Worm (Caenorhabditis elegans) whole organism, L1 larva: Measurements from ENCODE around the gene dyf-11.

Experiments
- C16A3.4 ChIP-seq: fragments of 150-350 bp; optimal IDR thresholded peaks from 2 replicates; lab custom pipeline; 2014; ENCODE audit warnings: missing biosample characterization, missing genetic modification characterization
- Y116A8C.19 ChIP-seq: sonication (generic microtip); optimal IDR thresholded peaks from 2 replicates; lab custom pipeline; 2016; ENCODE audit warnings: missing compliant biosample characterization, missing genetic modification characterization, borderline replicate concordance
- alr-1 ChIP-seq: fragments of 200-800 bp; sonication (Bioruptor generic); optimal IDR thresholded peaks from 2 replicates; lab custom pipeline; 2018; ENCODE audit warnings: borderline replicate concordance, mild to moderate bottlenecking, missing genetic modification characterization, missing compliant biosample characterization
- aly-2 ChIP-seq: fragments of 150-350 bp; optimal IDR thresholded peaks from 2 replicates; lab custom pipeline; 2014; ENCODE audit warnings: missing biosample characterization, missing genetic modification characterization
- ama-1 ChIP-seq: fragments of 150-350 bp; optimal IDR thresholded peaks from 2 replicates; lab custom pipeline; 2014
- blmp-1 ChIP-seq: fragments of 150-350 bp; optimal IDR thresholded peaks from 2 replicates; lab custom pipeline; 2014; ENCODE audit warnings: missing biosample characterization, missing genetic modification characterization
- ceh-88 ChIP-seq: fragments of 200-800 bp; sonication (Bioruptor generic); IDR thresholded peaks from 2 replicates; pipeline ENCODE4 v1.3.6; 2022; ENCODE audit warnings: missing genetic modification characterization, missing compliant biosample characterization
- dsc-1 ChIP-seq: sonication (generic microtip); optimal IDR thresholded peaks from 2 replicates; lab custom pipeline; 2016; ENCODE audit warnings: mild to moderate bottlenecking, missing genetic modification characterization, missing compliant biosample characterization
- efl-1 ChIP-seq, 4 experiments: fragments of 150-350 bp; optimal IDR thresholded peaks in 3 of 4; peaks in 1 of 4; 1 replicate in 1 of 4; 2 replicates in 3 of 4; lab custom pipeline; 2014; ENCODE audit warnings: missing biosample characterization in 2 of 4, missing genetic modification characterization in 2 of 4, missing genetic modification reagents in 2 of 4
- egl-13 ChIP-seq: sonication (generic microtip); optimal IDR thresholded peaks from 2 replicates; lab custom pipeline; 2016; ENCODE audit warnings: missing genotype, missing genetic modification reagents, missing genetic modification characterization, missing compliant biosample characterization
- elt-3 ChIP-seq, 6 experiments: fragments of 150-350 bp in 1 of 6; sonication (generic microtip); optimal IDR thresholded peaks; 2 replicates each; lab custom pipeline; 2017 to 2018; ENCODE audit warnings: missing biosample characterization in 6 of 6, missing genetic modification characterization in 6 of 6, inconsistent platforms in 1 of 6
- fkh-10 ChIP-seq: sonication (generic microtip); optimal IDR thresholded peaks from 2 replicates; lab custom pipeline; 2017; ENCODE audit warnings: missing biosample characterization, missing genetic modification reagents, missing genetic modification characterization
- fkh-4 ChIP-seq: sonication (generic microtip); optimal IDR thresholded peaks from 2 replicates; lab custom pipeline; 2016; ENCODE audit warnings: missing compliant biosample characterization, missing genetic modification characterization, borderline replicate concordance
- fkh-8 ChIP-seq: sonication (generic microtip); optimal IDR thresholded peaks from 2 replicates; lab custom pipeline; 2016; ENCODE audit warnings: mild to moderate bottlenecking, missing genetic modification characterization, missing compliant biosample characterization
- grh-1 ChIP-seq: fragments of 200-800 bp; sonication (Bioruptor generic); IDR thresholded peaks from 2 replicates; pipeline ENCODE4 v1.3.6; 2022; ENCODE audit warnings: missing genetic modification reagents, missing genetic modification characterization, missing compliant biosample characterization
- hlh-4 ChIP-seq: sonication (generic microtip); optimal IDR thresholded peaks from 2 replicates; lab custom pipeline; 2016; ENCODE audit warnings: mild to moderate bottlenecking, missing genetic modification characterization, missing compliant biosample characterization
- hpl-2 ChIP-seq: fragments of 150-350 bp; optimal IDR thresholded peaks from 2 replicates; lab custom pipeline; 2014; ENCODE audit warnings: missing biosample characterization, missing genetic modification reagents, missing genetic modification characterization
- isw-1 ChIP-seq: fragments of 200-800 bp; sonication (Bioruptor generic); IDR thresholded peaks from 2 replicates; pipeline ENCODE4 v1.3.6; 2022; ENCODE audit warnings: missing genetic modification characterization, missing compliant biosample characterization
- lin-13 ChIP-seq: fragments of 150-350 bp; optimal IDR thresholded peaks from 2 replicates; lab custom pipeline; 2014; ENCODE audit warnings: missing biosample characterization, missing genetic modification reagents, missing genetic modification characterization
- lin-35 ChIP-seq, 2 experiments: fragments of 150-350 bp; optimal IDR thresholded peaks; 2 replicates each; lab custom pipeline; 2014; ENCODE audit warnings: missing biosample characterization in 2 of 2, missing genetic modification characterization in 2 of 2, missing genetic modification reagents in 2 of 2
- lin-39 ChIP-seq: fragments of 150-350 bp; optimal IDR thresholded peaks from 2 replicates; lab custom pipeline; 2014; ENCODE audit warnings: missing biosample characterization, missing genetic modification reagents, missing genetic modification characterization
- mdl-1 ChIP-seq, 2 experiments: fragments of 150-350 bp; optimal IDR thresholded peaks; 2 replicates each; lab custom pipeline; 2014 to 2017; ENCODE audit warnings: missing biosample characterization in 2 of 2, missing genetic modification characterization in 2 of 2, inconsistent platforms in 1 of 2
- mef-2 ChIP-seq: fragments of 150-350 bp; optimal IDR thresholded peaks from 2 replicates; lab custom pipeline; 2014; ENCODE audit warnings: missing biosample characterization, missing genetic modification characterization
- mep-1 ChIP-seq: fragments of 150-350 bp; optimal IDR thresholded peaks from 2 replicates; lab custom pipeline; 2014; ENCODE audit warnings: missing biosample characterization, missing genetic modification characterization
- nhr-11 ChIP-seq: fragments of 150-350 bp; optimal IDR thresholded peaks from 2 replicates; lab custom pipeline; 2014; ENCODE audit warnings: missing biosample characterization, missing genetic modification characterization
- nhr-12 ChIP-seq: sonication (generic microtip); optimal IDR thresholded peaks from 2 replicates; lab custom pipeline; 2017; ENCODE audit warnings: missing biosample characterization, missing genetic modification characterization
- nhr-237 ChIP-seq: fragments of 150-350 bp; optimal IDR thresholded peaks from 2 replicates; lab custom pipeline; 2014; ENCODE audit warnings: missing biosample characterization, missing genetic modification characterization
- nhr-85 ChIP-seq: sonication (generic microtip); peaks from one replicate; lab custom pipeline; 2016; ENCODE audit warnings: missing genetic modification characterization, inconsistent platforms, missing compliant biosample characterization
- pag-3 ChIP-seq: sonication (generic microtip); optimal IDR thresholded peaks from 2 replicates; lab custom pipeline; 2017; ENCODE audit warnings: missing genetic modification characterization, mild to moderate bottlenecking, missing compliant biosample characterization, antibody characterized with exemption, borderline replicate concordance; ENCODE audit not compliant: insufficient read depth
- pqm-1 ChIP-seq: sonication (generic microtip); optimal IDR thresholded peaks from 3 replicates; lab custom pipeline; 2017; ENCODE audit warnings: missing biosample characterization, missing genetic modification characterization
- rnt-1 ChIP-seq: sonication (generic microtip); optimal IDR thresholded peaks from 2 replicates; lab custom pipeline; 2016; ENCODE audit warnings: mild to moderate bottlenecking, missing genetic modification characterization, moderate library complexity, missing compliant biosample characterization
- snpc-4 ChIP-seq: fragments of 150-350 bp; optimal IDR thresholded peaks from 2 replicates; lab custom pipeline; 2014; ENCODE audit warnings: missing biosample characterization, missing genetic modification characterization
- snu-23 ChIP-seq: sonication (generic microtip); optimal IDR thresholded peaks from 2 replicates; lab custom pipeline; 2016; ENCODE audit warnings: missing genetic modification characterization, missing compliant biosample characterization
- sup-37 ChIP-seq: fragments of 200-800 bp; sonication (Bioruptor generic); optimal IDR thresholded peaks from 2 replicates; lab custom pipeline; 2018; ENCODE audit warnings: mild to moderate bottlenecking, missing genetic modification characterization, missing compliant biosample characterization
- swsn-7 ChIP-seq: sonication (generic microtip); optimal IDR thresholded peaks from 2 replicates; lab custom pipeline; 2016; ENCODE audit warnings: missing genetic modification characterization, missing compliant biosample characterization
- unc-130 ChIP-seq: fragments of 150-350 bp; optimal IDR thresholded peaks from 2 replicates; lab custom pipeline; 2017; ENCODE audit warnings: missing biosample characterization, missing genetic modification characterization, inconsistent platforms
- unc-30 ChIP-seq: sonication (generic microtip); optimal IDR thresholded peaks from 2 replicates; lab custom pipeline; 2017; ENCODE audit warnings: missing biosample characterization, missing genetic modification characterization
- ztf-4 ChIP-seq: fragments of 150-350 bp; optimal IDR thresholded peaks from 2 replicates; lab custom pipeline; 2014; ENCODE audit warnings: missing biosample characterization, missing genetic modification characterization

The dyf-11 gene

ce11 chrX:727737-728136 lies 35.8 kb upstream of the dyf-11 start (continued):
- TF ChIP-seq elt-3 (tag; optimal IDR thresholded peaks at IDR 0.05; lab: Kevin White, UChicago) = peak in 1 of 6 experiments; percentile 9
- peak; percentile 81 for TF ChIP-seq dsc-1 (tag; lab: Kevin White, UChicago)
- no peak for TF ChIP-seq pqm-1 (tag; lab: Kevin White, UChicago)
- peak; percentile 57 for TF ChIP-seq fkh-8 (tag; lab: Kevin White, UChicago)
- no peak for TF ChIP-seq ceh-88 (GFP tag; lab: Robert Waterston, UW)
- peak; percentile 22 for TF ChIP-seq C16A3.4
- no peak for TF ChIP-seq nhr-12 (tag; lab: Kevin White, UChicago)
- no peak for TF ChIP-seq aly-2 (tag; lab: Kevin White, UChicago)
- peak; percentile 93 for TF ChIP-seq nhr-85
- no peak for TF ChIP-seq ama-1 (lab: Kevin White, UChicago)
- TF ChIP-seq alr-1 (tag; lab: Kevin White, UChicago) = no peak
- no peak for TF ChIP-seq nhr-11 (tag; lab: Kevin White, UChicago)
- TF ChIP-seq sup-37 (GFP tag; lab: Kevin White, UChicago) = no peak
- TF ChIP-seq rnt-1 = peak; percentile 75
- no peak for TF ChIP-seq lin-39
- TF ChIP-seq hpl-2 = no peak
- no peak for TF ChIP-seq hlh-4
- TF ChIP-seq unc-30 = no peak
- peak; percentile 58 to 74 for TF ChIP-seq lin-35 (GFP tag; optimal IDR thresholded peaks at IDR 0.05; lab: Kevin White, UChicago)
- TF ChIP-seq pag-3 (tag; lab: Kevin White, UChicago) = no peak
- TF ChIP-seq egl-13 (tag; lab: Kevin White, UChicago) = no peak
- peak; percentile 82 for TF ChIP-seq snu-23
- no peak for TF ChIP-seq fkh-4 (tag; lab: Kevin White, UChicago)
- peak; percentile 29 for TF ChIP-seq snpc-4 (tag; lab: Kevin White, UChicago)
- no peak for TF ChIP-seq Y116A8C.19 (tag; lab: Kevin White, UChicago)
- TF ChIP-seq grh-1 = peak; percentile 49; the same call in 1 of the 2 replicates
- TF ChIP-seq unc-130 (tag; lab: Kevin White, UChicago) = no peak
- peak; percentile 71 for TF ChIP-seq swsn-7 (tag; lab: Kevin White, UChicago)
- peak; percentile 76 for TF ChIP-seq mep-1
- peak; percentile 42 for TF ChIP-seq blmp-1 (tag; lab: Kevin White, UChicago)
- peak; percentile 41 to 50 for TF ChIP-seq efl-1 (optimal IDR thresholded peaks at IDR 0.05; lab: Kevin White, UChicago)
- peak in 1 of 2 experiments; percentile 89 for TF ChIP-seq efl-1 (GFP tag; optimal IDR thresholded peaks at IDR 0.05 in 1 of 2; lab: Kevin White, UChicago)
- peak; percentile 13; the same call in 1 of the 2 replicates for TF ChIP-seq isw-1 (GFP tag; lab: Robert Waterston, UW)
- no peak for TF ChIP-seq nhr-237 (tag; lab: Kevin White, UChicago)
- peak in 1 of 2 experiments; percentile 48 for TF ChIP-seq mdl-1 (tag; optimal IDR thresholded peaks at IDR 0.05; lab: Kevin White, UChicago)
- TF ChIP-seq fkh-10 = no peak
- peak; percentile 8 for TF ChIP-seq ztf-4 (tag; lab: Kevin White, UChicago)
- TF ChIP-seq mef-2 (tag; lab: Kevin White, UChicago) = no peak
- TF ChIP-seq lin-13 (GFP tag; lab: Kevin White, UChicago) = no peak

- TF ChIP-seq snu-23 (no peak), elt-3 (tag; optimal IDR thresholded peaks at IDR 0.05; lab: Kevin White, UChicago) (peak in 1 of 6 experiments; percentile 40), isw-1 (GFP tag; lab: Robert Waterston, UW) (no peak)
- TF ChIP-seq, all 84 proteins: peak for 1
Observed at ce11 chrX:729062-729461, 34.5 kb upstream of the dyf-11 start.

- no peak for TF ChIP-seq efl-1 (optimal IDR thresholded peaks at IDR 0.05; lab: Kevin White, UChicago)
- TF ChIP-seq efl-1 (GFP tag; optimal IDR thresholded peaks at IDR 0.05 in 1 of 2; lab: Kevin White, UChicago) = peak in 1 of 2 experiments; percentile 43
- TF ChIP-seq sup-37 (GFP tag; lab: Kevin White, UChicago) = no peak
- no peak for TF ChIP-seq blmp-1 (tag; lab: Kevin White, UChicago)
Observed at ce11 chrX:735572-735971, 28.0 kb upstream of the dyf-11 start, which contains the start of gene npr-19. TSS of gene npr-19 (minus strand) at chrX:735672.
